Fruit fly (Drosophila melanogaster): ENCODE measurements around the gene bdwf.

bdwf gene

DNA sequence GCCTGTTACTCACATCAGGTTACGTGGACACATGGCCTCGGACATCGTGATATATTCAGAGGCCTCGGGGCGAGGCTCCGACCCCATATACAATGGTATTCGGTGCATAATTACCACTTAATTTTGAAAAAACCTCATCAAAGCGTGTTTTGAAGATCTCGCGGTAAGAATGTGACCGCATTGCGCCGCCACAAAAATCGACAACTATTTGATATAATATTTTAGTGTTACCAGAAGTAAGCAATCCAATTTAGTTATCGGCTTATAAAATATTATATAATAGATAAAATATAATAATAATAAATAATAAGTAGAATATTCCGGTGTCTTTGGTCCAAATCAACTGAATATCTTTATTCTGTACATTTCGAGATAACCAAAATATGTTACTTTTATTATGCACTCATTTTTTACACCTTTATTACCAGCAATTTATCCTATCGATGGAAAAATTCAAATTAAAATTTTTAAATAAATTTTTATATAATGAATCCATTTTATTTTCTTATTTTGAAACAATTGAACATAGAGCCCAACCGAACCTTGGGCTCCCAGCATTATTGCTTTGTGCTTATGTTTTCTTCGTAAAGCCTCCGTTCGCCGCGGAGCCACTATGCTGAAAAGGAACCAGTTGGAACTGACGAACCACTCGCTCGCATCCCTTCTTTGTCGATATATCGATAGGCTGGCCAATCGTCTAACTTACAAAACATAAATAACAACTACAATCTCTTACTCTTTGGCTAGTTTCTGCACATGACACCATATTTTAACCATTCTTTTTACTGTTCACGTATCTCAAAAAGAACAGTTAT, 2.7 kb downstream of the bdwf start, which contains the start of the genes CG18213 and Trm7-32 (continued):
- TF ChIP-seq Atf6 (GFP tag; IDR thresholded peaks at IDR 0.05) (no peak), Max (GFP tag; optimal IDR thresholded peaks at IDR 0.05) (no peak), Oli (tag; optimal IDR thresholded peaks at IDR 0.05) (no peak), CG2202 (tag; optimal IDR thresholded peaks at IDR 0.05) (no peak), Camta (GFP tag; optimal IDR thresholded peaks at IDR 0.05) (no peak), pnt (GFP tag; optimal IDR thresholded peaks at IDR 0.05) (no peak), CG6765 (GFP tag; optimal IDR thresholded peaks at IDR 0.05) (no peak), Ets97D (GFP tag; optimal IDR thresholded peaks at IDR 0.05) (no peak), fru (optimal IDR thresholded peaks at IDR 0.05) (no peak), fu2 (GFP tag; optimal IDR thresholded peaks at IDR 0.05) (no peak), CG15514 (GFP tag; optimal IDR thresholded peaks at IDR 0.05) (peak; percentile 99), D19A (tag; optimal IDR thresholded peaks at IDR 0.05) (no peak), ems (GFP tag; optimal IDR thresholded peaks at IDR 0.05) (peak; percentile 12), CG3407 (GFP tag; optimal IDR thresholded peaks at IDR 0.05) (no peak), zen2 (GFP tag; IDR thresholded peaks at IDR 0.05; ENCODE audit: partially characterized antibody) (peak; percentile 69), mam (GFP tag; optimal IDR thresholded peaks at IDR 0.05) (peak; percentile 40), BtbVII (GFP tag; optimal IDR thresholded peaks at IDR 0.05) (no peak), CG7357 (GFP tag; IDR thresholded peaks at IDR 0.05) (no peak), sd (tag; optimal IDR thresholded peaks at IDR 0.05) (no peak), CoRest (tag; optimal IDR thresholded peaks at IDR 0.05) (peak; percentile 47), Dip3 (GFP tag; optimal IDR thresholded peaks at IDR 0.05) (no peak), tup (GFP tag; optimal IDR thresholded peaks at IDR 0.05) (no peak), CG9215 (GFP tag; IDR thresholded peaks at IDR 0.05) (no peak), CG4424 (GFP tag; optimal IDR thresholded peaks at IDR 0.05) (no peak), Lpt (GFP tag; optimal IDR thresholded peaks at IDR 0.05) (no peak), CG17186 (GFP tag; optimal IDR thresholded peaks at IDR 0.05) (no peak), CG10431 (GFP tag; optimal IDR thresholded peaks at IDR 0.05) (no peak), usp (GFP tag; optimal IDR thresholded peaks at IDR 0.05) (no peak), CG5953 (GFP tag; IDR thresholded peaks at IDR 0.05) (no peak), Xrp1 (GFP tag; IDR thresholded peaks at IDR 0.05) (peak; percentile 18; the same call in 1 of the 2 replicates), CG6175 (GFP tag; IDR thresholded peaks at IDR 0.05) (no peak), CG31441 (GFP tag; IDR thresholded peaks at IDR 0.05) (no peak), ham (GFP tag; IDR thresholded peaks at IDR 0.05) (no peak), Atf-2 (GFP tag; optimal IDR thresholded peaks at IDR 0.05) (no peak), Trl (optimal IDR thresholded peaks at IDR 0.05) (no peak), Trl (GFP tag; optimal IDR thresholded peaks at IDR 0.05) (no peak), sens (GFP tag) (peak; percentile 73), dmrt11E (tag; optimal IDR thresholded peaks at IDR 0.05) (no peak), gfzf (GFP tag; optimal IDR thresholded peaks at IDR 0.05) (peak; percentile 62), CG2875 (GFP tag; optimal IDR thresholded peaks at IDR 0.05) (no peak), grn (GFP tag; optimal IDR thresholded peaks at IDR 0.05) (no peak), CG9437 (GFP tag; optimal IDR thresholded peaks at IDR 0.05) (no peak), ranshi (GFP tag; IDR thresholded peaks at IDR 0.05) (0 out of 2 replicates have a peak, but pooled peaks have one; percentile 10), Optix (GFP tag; IDR thresholded peaks at IDR 0.05) (no peak), CG17829 (tag; optimal IDR thresholded peaks at IDR 0.05) (no peak), CG9817 (tag; optimal IDR thresholded peaks at IDR 0.05) (peak; percentile 35), CG12769 (tag; optimal IDR thresholded peaks at IDR 0.05) (no peak), sob (GFP tag; IDR thresholded peaks at IDR 0.05) (no peak), CG31224 (GFP tag; IDR thresholded peaks at IDR 0.05) (no peak), CG8765 (GFP tag; IDR thresholded peaks at IDR 0.05) (no peak), MTF-1 (GFP tag; optimal IDR thresholded peaks at IDR 0.05; ENCODE audit: borderline replicate concordance) (no peak), row (GFP tag; IDR thresholded peaks at IDR 0.05) (peak; percentile 89)
